Worm (Caenorhabditis elegans) whole organism, L1 larva: ENCODE measurements around the gene C03H5.4.
A peak's percentile ranks its signal among the peaks of the same experiment; 100 is the strongest.

ENCODE experiments used
- C04F5.9 ChIP-seq: sonication (generic microtip); optimal IDR thresholded peaks from 2 replicates; lab custom pipeline; 2016; ENCODE audit warnings: missing genetic modification characterization, missing compliant biosample characterization
- F16B12.6 ChIP-seq: fragments of 150-350 bp; optimal IDR thresholded peaks from 2 replicates; lab custom pipeline; 2014; ENCODE audit warnings: missing biosample characterization, missing genetic modification characterization
- Y116A8C.19 ChIP-seq: sonication (generic microtip); optimal IDR thresholded peaks from 2 replicates; lab custom pipeline; 2016; ENCODE audit warnings: missing compliant biosample characterization, missing genetic modification characterization, borderline replicate concordance
- aly-2 ChIP-seq: fragments of 150-350 bp; optimal IDR thresholded peaks from 2 replicates; lab custom pipeline; 2014; ENCODE audit warnings: missing biosample characterization, missing genetic modification characterization
- blmp-1 ChIP-seq: fragments of 150-350 bp; optimal IDR thresholded peaks from 2 replicates; lab custom pipeline; 2014; ENCODE audit warnings: missing biosample characterization, missing genetic modification characterization
- ceh-8 ChIP-seq: fragments of 200-800 bp; sonication (Bioruptor generic); optimal IDR thresholded peaks from 2 replicates; lab custom pipeline; 2018; ENCODE audit warnings: mild to moderate bottlenecking, missing genetic modification characterization, moderate library complexity, missing compliant biosample characterization
- ceh-82 ChIP-seq, 3 experiments: fragments of 150-350 bp in 1 of 3; sonication (generic microtip) in 2 of 3; optimal IDR thresholded peaks; 2 replicates each; lab custom pipeline; 2014 to 2017; ENCODE audit warnings: missing biosample characterization in 3 of 3, missing genetic modification characterization in 3 of 3
- ces-1 ChIP-seq: fragments of 150-350 bp; optimal IDR thresholded peaks from 2 replicates; lab custom pipeline; 2014; ENCODE audit warnings: missing biosample characterization, missing genetic modification reagents, missing genetic modification characterization
- dpl-1 ChIP-seq, 3 experiments: fragments of 150-350 bp in 2 of 3; sonication (generic microtip) in 1 of 3; optimal IDR thresholded peaks; 2 replicates each; lab custom pipeline; 2014 to 2017; ENCODE audit warnings: missing biosample characterization in 3 of 3, missing genetic modification characterization in 3 of 3, missing genetic modification reagents in 3 of 3
- dsc-1 ChIP-seq: sonication (generic microtip); optimal IDR thresholded peaks from 2 replicates; lab custom pipeline; 2016; ENCODE audit warnings: mild to moderate bottlenecking, missing genetic modification characterization, missing compliant biosample characterization
- efl-1 ChIP-seq, 4 experiments: fragments of 150-350 bp; optimal IDR thresholded peaks in 3 of 4; peaks in 1 of 4; 1 replicate in 1 of 4; 2 replicates in 3 of 4; lab custom pipeline; 2014; ENCODE audit warnings: missing biosample characterization in 2 of 4, missing genetic modification characterization in 2 of 4, missing genetic modification reagents in 2 of 4
- efl-3 ChIP-seq: fragments of 200-800 bp; sonication (Bioruptor generic); optimal IDR thresholded peaks from 2 replicates; lab custom pipeline; 2018; ENCODE audit warnings: mild to moderate bottlenecking, missing genetic modification characterization, missing compliant biosample characterization
- egl-13 ChIP-seq: sonication (generic microtip); optimal IDR thresholded peaks from 2 replicates; lab custom pipeline; 2016; ENCODE audit warnings: missing genotype, missing genetic modification reagents, missing genetic modification characterization, missing compliant biosample characterization
- elt-2 ChIP-seq: sonication (generic microtip); optimal IDR thresholded peaks from 2 replicates; lab custom pipeline; 2016; ENCODE audit warnings: missing genetic modification characterization, mild to moderate bottlenecking, inconsistent platforms, missing compliant biosample characterization, missing genetic modification reagents
- fos-1 ChIP-seq: fragments of 150-350 bp; optimal IDR thresholded peaks from 2 replicates; lab custom pipeline; 2014; ENCODE audit warnings: missing biosample characterization, missing genetic modification characterization
- hpl-2 ChIP-seq: fragments of 150-350 bp; optimal IDR thresholded peaks from 2 replicates; lab custom pipeline; 2014; ENCODE audit warnings: missing biosample characterization, missing genetic modification reagents, missing genetic modification characterization
- irx-1 ChIP-seq: sonication (generic microtip); optimal IDR thresholded peaks from 2 replicates; lab custom pipeline; 2016; ENCODE audit warnings: missing genetic modification characterization, missing compliant biosample characterization
- isw-1 ChIP-seq: fragments of 200-800 bp; sonication (Bioruptor generic); IDR thresholded peaks from 2 replicates; pipeline ENCODE4 v1.3.6; 2022; ENCODE audit warnings: missing genetic modification characterization, missing compliant biosample characterization
- lin-15B ChIP-seq: fragments of 150-350 bp; sonication (generic microtip); optimal IDR thresholded peaks from 3 replicates; lab custom pipeline; 2014; ENCODE audit warnings: missing biosample characterization, missing genetic modification characterization
- lin-35 ChIP-seq, 2 experiments: fragments of 150-350 bp; optimal IDR thresholded peaks; 2 replicates each; lab custom pipeline; 2014; ENCODE audit warnings: missing biosample characterization in 2 of 2, missing genetic modification characterization in 2 of 2, missing genetic modification reagents in 2 of 2
- lsy-2 ChIP-seq, 2 experiments: fragments of 150-350 bp; optimal IDR thresholded peaks; 2 replicates each; lab custom pipeline; 2014; ENCODE audit warnings: missing biosample characterization in 2 of 2, missing genetic modification characterization in 2 of 2
- mef-2 ChIP-seq: fragments of 150-350 bp; optimal IDR thresholded peaks from 2 replicates; lab custom pipeline; 2014; ENCODE audit warnings: missing biosample characterization, missing genetic modification characterization
- mep-1 ChIP-seq: fragments of 150-350 bp; optimal IDR thresholded peaks from 2 replicates; lab custom pipeline; 2014; ENCODE audit warnings: missing biosample characterization, missing genetic modification characterization
- nhr-11 ChIP-seq: fragments of 150-350 bp; optimal IDR thresholded peaks from 2 replicates; lab custom pipeline; 2014; ENCODE audit warnings: missing biosample characterization, missing genetic modification characterization
- nhr-19 ChIP-seq: fragments of 200-800 bp; sonication (Bioruptor generic); conservative IDR thresholded peaks from 2 replicates; pipeline ENCODE4 v1.3.6; 2022; ENCODE audit warnings: missing genetic modification characterization, missing compliant biosample characterization
- nhr-20 ChIP-seq: sonication (generic microtip); optimal IDR thresholded peaks from 2 replicates; lab custom pipeline; 2016; ENCODE audit warnings: mild to moderate bottlenecking, missing genetic modification characterization, missing compliant biosample characterization
- nhr-237 ChIP-seq: fragments of 150-350 bp; optimal IDR thresholded peaks from 2 replicates; lab custom pipeline; 2014; ENCODE audit warnings: missing biosample characterization, missing genetic modification characterization
- nhr-47 ChIP-seq: sonication (generic microtip); optimal IDR thresholded peaks from 2 replicates; lab custom pipeline; 2016; ENCODE audit warnings: mild to moderate bottlenecking, missing genetic modification characterization, moderate library complexity, missing compliant biosample characterization
- nhr-71 ChIP-seq: sonication (generic microtip); optimal IDR thresholded peaks from 2 replicates; lab custom pipeline; 2016; ENCODE audit warnings: mild to moderate bottlenecking, missing genetic modification characterization, moderate library complexity, missing compliant biosample characterization
- nhr-76 ChIP-seq: sonication (generic microtip); optimal IDR thresholded peaks from 2 replicates; lab custom pipeline; 2017; ENCODE audit warnings: missing biosample characterization, missing genetic modification characterization
- nhr-85 ChIP-seq: sonication (generic microtip); peaks from one replicate; lab custom pipeline; 2016; ENCODE audit warnings: missing genetic modification characterization, inconsistent platforms, missing compliant biosample characterization
- rnt-1 ChIP-seq: sonication (generic microtip); optimal IDR thresholded peaks from 2 replicates; lab custom pipeline; 2016; ENCODE audit warnings: mild to moderate bottlenecking, missing genetic modification characterization, moderate library complexity, missing compliant biosample characterization
- skn-1 ChIP-seq: fragments of 150-350 bp; optimal IDR thresholded peaks from 2 replicates; lab custom pipeline; 2014; ENCODE audit warnings: missing biosample characterization, missing genetic modification characterization
- snpc-4 ChIP-seq: fragments of 150-350 bp; optimal IDR thresholded peaks from 2 replicates; lab custom pipeline; 2014; ENCODE audit warnings: missing biosample characterization, missing genetic modification characterization
- snu-23 ChIP-seq: sonication (generic microtip); optimal IDR thresholded peaks from 2 replicates; lab custom pipeline; 2016; ENCODE audit warnings: missing genetic modification characterization, missing compliant biosample characterization
- swsn-7 ChIP-seq: sonication (generic microtip); optimal IDR thresholded peaks from 2 replicates; lab custom pipeline; 2016; ENCODE audit warnings: missing genetic modification characterization, missing compliant biosample characterization
- tbx-2 ChIP-seq: sonication (generic microtip); optimal IDR thresholded peaks from 2 replicates; lab custom pipeline; 2016; ENCODE audit warnings: missing genetic modification characterization, missing compliant biosample characterization
- unc-130 ChIP-seq: fragments of 150-350 bp; optimal IDR thresholded peaks from 2 replicates; lab custom pipeline; 2017; ENCODE audit warnings: missing biosample characterization, missing genetic modification characterization, inconsistent platforms
- unc-86 ChIP-seq: sonication (generic microtip); optimal IDR thresholded peaks from 2 replicates; lab custom pipeline; 2016; ENCODE audit warnings: missing genetic modification characterization, missing compliant biosample characterization
- unc-98 ChIP-seq: fragments of 200-800 bp; sonication (Bioruptor generic); IDR thresholded peaks from 2 replicates; pipeline ENCODE4 v1.3.6; 2022; ENCODE audit warnings: missing genetic modification characterization, missing compliant biosample characterization
- vab-15 ChIP-seq: sonication (generic microtip); optimal IDR thresholded peaks from 2 replicates; lab custom pipeline; 2017; ENCODE audit warnings: missing genotype, mild to moderate bottlenecking, missing genetic modification characterization, missing compliant biosample characterization
- xbp-1 ChIP-seq: sonication (generic microtip); optimal IDR thresholded peaks from 2 replicates; lab custom pipeline; 2016; ENCODE audit warnings: missing genetic modification characterization, missing compliant biosample characterization

Gene C03H5.4

ce11 chrII:337233-337832 lies 37.7 kb upstream of the C03H5.4 start, which contains the start of gene cpn-2:
cpn-2 (plus strand) TSS chrII:337782.
- no peak for TF ChIP-seq nhr-71 (tag; lab: Kevin White, UChicago)
- no peak for TF ChIP-seq lin-35 (GFP tag; optimal IDR thresholded peaks at IDR 0.05; lab: Kevin White, UChicago)
- peak; percentile 97 for TF ChIP-seq blmp-1 (tag; lab: Kevin White, UChicago)
- peak; percentile 17 for TF ChIP-seq nhr-85 (tag; lab: Kevin White, UChicago)

- TF ChIP-seq unc-98 (GFP tag; lab: Robert Waterston, UW): no peak
- peak; percentile 87 for TF ChIP-seq ceh-8
Observed at ce11 chrII:340224-340623, 34.8 kb upstream of the C03H5.4 start, which contains the start of gene clc-31. clc-31 (plus strand) TSS chrII:340524.

- TF ChIP-seq nhr-76 (tag; lab: Kevin White, UChicago): no peak
- TF ChIP-seq efl-1 (optimal IDR thresholded peaks at IDR 0.05; lab: Kevin White, UChicago): no peak
- peak in 1 of 2 experiments; percentile 28 for TF ChIP-seq efl-1 (GFP tag; optimal IDR thresholded peaks at IDR 0.05 in 1 of 2; lab: Kevin White, UChicago)
- TF ChIP-seq, all 84 proteins: peak for 1
Observed at ce11 chrII:340714-341113, 34.3 kb upstream of the C03H5.4 start.

ce11 chrII:341282-341681 lies 33.8 kb upstream of the C03H5.4 start:
- TF ChIP-seq hpl-2 (GFP tag; lab: Kevin White, UChicago): no peak
- no peak for TF ChIP-seq egl-13 (tag; lab: Kevin White, UChicago)
- TF ChIP-seq efl-3 (GFP tag; lab: Kevin White, UChicago): no peak
- no peak for TF ChIP-seq ceh-8
- TF ChIP-seq aly-2 (tag; lab: Kevin White, UChicago): no peak
- no peak for TF ChIP-seq nhr-11
- TF ChIP-seq unc-130: no peak
- no peak for TF ChIP-seq snpc-4 (tag; lab: Kevin White, UChicago)
- no peak for TF ChIP-seq xbp-1 (tag; lab: Kevin White, UChicago)
- no peak for TF ChIP-seq rnt-1 (tag; lab: Kevin White, UChicago)
- TF ChIP-seq mef-2 (tag; lab: Kevin White, UChicago): no peak
- no peak for TF ChIP-seq lin-15B (tag; lab: Kevin White, UChicago)
- no peak for TF ChIP-seq nhr-76 (tag; lab: Kevin White, UChicago)
- TF ChIP-seq, all 84 proteins: peak for 0

ce11 chrII:347734-348133 lies 27.3 kb upstream of the C03H5.4 start, which contains the start of gene D1069.3:
D1069.3 (minus strand) TSS chrII:347891.
- TF ChIP-seq F16B12.6 (peak; percentile 43), irx-1 (no peak), nhr-85 (tag; lab: Kevin White, UChicago) (peak; percentile 39), swsn-7 (peak; percentile 66), xbp-1 (tag; lab: Kevin White, UChicago) (peak; percentile 48), C04F5.9 (tag; lab: Kevin White, UChicago) (peak; percentile 9), vab-15 (no peak), ceh-82 (tag; optimal IDR thresholded peaks at IDR 0.05; lab: Kevin White, UChicago) (peak; percentile 31 to 52 (median 41)), efl-1 (optimal IDR thresholded peaks at IDR 0.05; lab: Kevin White, UChicago) (peak; percentile 62 to 65), efl-1 (GFP tag; optimal IDR thresholded peaks at IDR 0.05 in 1 of 2; lab: Kevin White, UChicago) (peak; percentile 53 to 90), nhr-71 (tag; lab: Kevin White, UChicago) (peak; percentile 67), skn-1 (tag; lab: Kevin White, UChicago) (peak; percentile 39), mef-2 (tag; lab: Kevin White, UChicago) (no peak), lsy-2 (tag; optimal IDR thresholded peaks at IDR 0.05; lab: Kevin White, UChicago) (peak; percentile 55 to 58), Y116A8C.19 (no peak), nhr-19 (0 out of 2 replicates have a peak, but pooled peaks have one; percentile 23), fos-1 (tag; lab: Kevin White, UChicago) (no peak), dsc-1 (tag; lab: Kevin White, UChicago) (peak; percentile 21), nhr-20 (peak; percentile 11), lin-15B (tag; lab: Kevin White, UChicago) (no peak), dpl-1 (GFP tag; optimal IDR thresholded peaks at IDR 0.05; lab: Kevin White, UChicago) (peak; percentile 14 to 59 (median 23)), ces-1 (GFP tag; lab: Kevin White, UChicago) (peak; percentile 4), elt-2 (tag; lab: Kevin White, UChicago) (no peak), unc-130 (peak; percentile 24), snu-23 (peak; percentile 58), nhr-47 (peak; percentile 74), blmp-1 (tag; lab: Kevin White, UChicago) (peak; percentile 4), unc-86 (tag; lab: Kevin White, UChicago) (peak; percentile 34), lin-35 (GFP tag; optimal IDR thresholded peaks at IDR 0.05; lab: Kevin White, UChicago) (peak; percentile 51 to 52), isw-1 (GFP tag; lab: Robert Waterston, UW) (peak; percentile 47; the same call in 1 of the 2 replicates), ceh-8 (peak; percentile 90), tbx-2 (tag; lab: Kevin White, UChicago) (peak; percentile 46), mep-1 (tag; lab: Kevin White, UChicago) (peak; percentile 50), nhr-237 (tag; lab: Kevin White, UChicago) (no peak)
